Fruit fly (Drosophila melanogaster): ENCODE measurements around the gene Ten-a.

Gene Ten-a

DNA sequence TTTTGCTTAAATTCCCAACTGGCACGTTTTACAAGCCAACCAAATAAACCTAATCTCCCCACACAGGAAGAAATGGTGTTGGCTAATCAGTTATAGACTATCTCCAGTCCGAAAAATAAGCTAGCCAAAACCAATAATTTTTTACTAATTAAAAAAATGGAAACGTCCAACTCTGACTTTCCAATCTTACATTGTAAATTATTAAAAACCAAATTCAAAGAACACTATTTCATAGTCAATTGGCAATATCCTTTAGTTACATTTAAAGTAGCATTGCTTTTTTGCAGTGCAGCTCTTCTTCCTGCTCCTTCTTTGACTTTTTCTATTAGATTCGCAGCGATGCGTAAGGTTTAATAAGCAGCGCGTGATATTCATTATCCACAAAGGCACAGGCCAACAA is 215.4 kb downstream of the Ten-a start:
- TF ChIP-seq CG17801 (GFP tag; optimal IDR thresholded peaks at IDR 0.05; ENCODE audit: partially characterized antibody), result no peak

DNA sequence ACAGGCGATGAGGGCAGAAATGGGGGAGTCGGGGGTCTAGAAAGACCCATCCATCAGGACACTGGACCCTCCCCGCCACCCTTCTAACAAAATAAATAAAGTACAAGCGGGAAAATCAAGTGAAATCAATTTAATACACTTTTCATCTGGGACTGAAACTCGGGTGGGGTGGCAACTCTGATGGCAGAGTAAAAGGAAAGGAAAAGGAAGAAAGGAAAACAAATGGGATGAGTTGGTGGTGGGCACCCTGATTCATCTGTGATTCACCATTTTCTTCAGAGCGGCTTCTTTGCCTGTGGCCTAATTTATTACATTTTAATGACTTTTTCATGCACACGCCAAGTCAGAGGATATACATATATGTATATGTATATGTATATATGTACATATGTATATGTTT is 215.9 kb downstream of the Ten-a start:
- TF ChIP-seq CG17801 (GFP tag; optimal IDR thresholded peaks at IDR 0.05; ENCODE audit: partially characterized antibody), result no peak

DNA sequence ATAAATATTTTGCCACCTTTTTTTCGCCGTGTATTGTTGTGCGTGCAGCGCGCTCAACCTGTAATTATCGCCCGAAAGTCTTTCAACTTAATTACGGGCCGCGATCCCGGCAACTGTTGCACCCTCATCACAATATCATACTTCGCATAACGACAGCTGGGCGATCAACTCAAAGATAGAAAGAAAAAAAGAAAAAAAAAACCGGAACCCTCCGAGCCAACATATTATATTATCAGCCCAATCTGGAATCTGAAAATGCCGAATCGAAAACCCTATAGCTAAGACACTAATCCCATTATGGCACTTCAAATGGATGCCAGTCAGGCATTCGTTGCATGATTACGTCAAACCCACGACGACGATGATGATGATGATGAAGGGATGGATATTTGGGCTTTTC is 217.3 kb downstream of the Ten-a start:
- TF ChIP-seq CG17801 (GFP tag; optimal IDR thresholded peaks at IDR 0.05; ENCODE audit: partially characterized antibody), result no peak

DNA sequence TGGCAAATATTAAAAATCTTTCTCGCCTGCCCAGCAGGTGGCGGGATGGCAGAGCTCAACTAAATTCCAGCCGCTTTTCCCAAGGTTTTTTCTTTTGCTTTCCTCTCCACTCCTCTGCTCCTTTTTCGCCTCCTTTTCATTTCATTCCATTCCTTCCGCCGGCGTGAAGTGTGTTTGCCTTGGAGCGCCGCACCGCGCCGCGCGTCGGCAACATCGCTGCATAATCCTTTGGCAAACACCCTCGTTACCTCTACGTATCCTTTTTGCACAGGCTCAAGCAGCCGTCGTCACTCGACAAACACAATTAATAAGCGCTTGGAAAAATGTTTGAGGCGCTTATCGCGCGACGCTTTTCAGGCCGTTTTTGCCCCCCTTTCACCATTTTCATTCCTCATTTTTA is 222.5 kb downstream of the Ten-a start:
- TF ChIP-seq CG17801 (GFP tag; optimal IDR thresholded peaks at IDR 0.05; ENCODE audit: partially characterized antibody), result no peak

DNA sequence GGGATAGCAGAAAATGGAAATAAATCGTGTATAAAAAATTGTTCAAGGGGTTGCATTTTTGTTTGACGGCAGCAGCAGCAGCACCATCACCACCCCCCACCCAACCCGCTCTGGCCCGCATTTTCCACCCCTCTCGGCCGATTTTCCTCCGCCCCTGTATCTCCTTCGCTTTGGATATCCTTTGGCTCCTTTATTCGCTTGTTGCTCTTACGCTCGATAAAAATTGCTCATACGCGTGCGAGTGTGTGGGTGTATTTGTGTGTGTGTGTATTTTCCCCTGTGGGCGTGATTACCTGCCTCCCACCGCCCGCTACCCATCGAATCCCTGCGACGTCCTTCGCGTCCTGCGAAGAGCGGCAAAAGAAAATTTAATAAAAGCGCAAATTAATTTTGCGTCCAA is 224.7 kb downstream of the Ten-a start:
- no peak for TF ChIP-seq CG17801 (GFP tag; optimal IDR thresholded peaks at IDR 0.05; ENCODE audit: partially characterized antibody)

DNA sequence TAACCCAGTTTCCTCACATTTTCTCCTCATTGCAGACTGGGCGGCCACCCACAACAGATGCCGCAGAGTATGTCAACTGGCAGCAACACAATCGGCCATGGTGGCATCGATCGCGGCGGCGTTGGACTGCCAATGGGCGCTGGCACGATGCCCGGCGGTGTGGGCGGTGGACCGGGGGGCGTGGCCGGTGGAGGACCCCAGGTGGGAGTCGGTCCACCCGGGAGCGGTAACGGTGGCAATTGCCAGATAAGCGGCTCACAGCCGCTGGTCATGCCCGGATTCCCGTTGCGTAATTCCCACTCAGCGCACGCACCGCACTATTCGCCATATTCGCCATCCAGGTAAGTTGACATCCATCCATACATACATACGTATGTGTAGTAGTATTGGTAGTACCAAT is 230.4 kb downstream of the Ten-a start:
- TF ChIP-seq CG17801 (GFP tag; optimal IDR thresholded peaks at IDR 0.05; ENCODE audit: partially characterized antibody), result no peak

DNA sequence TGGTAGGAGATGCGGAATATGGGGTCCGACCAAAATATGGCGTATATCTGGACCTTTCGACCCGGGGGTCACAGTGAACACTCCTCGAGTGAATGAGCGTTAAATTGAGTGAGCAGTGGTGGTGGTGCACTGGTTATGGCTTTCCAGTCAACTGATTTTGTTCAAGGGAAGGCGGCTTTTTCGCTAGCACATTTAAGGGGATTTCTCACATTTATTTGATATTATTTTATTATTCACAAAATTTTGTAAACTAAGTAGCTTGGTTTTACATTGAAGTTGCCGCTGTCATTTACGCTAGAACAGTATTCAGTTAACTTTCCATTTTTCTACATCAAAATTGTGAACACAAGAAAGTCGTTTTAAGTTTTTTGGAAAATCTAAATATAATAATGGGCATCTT is 230.8 kb downstream of the Ten-a start, which contains the start of gene CG45603:
Gene CG45603, plus strand, starts transcription at position 301 of the 400 bp plus-strand sequence.
- TF ChIP-seq CG17801 (GFP tag; optimal IDR thresholded peaks at IDR 0.05; ENCODE audit: partially characterized antibody), result no peak

DNA sequence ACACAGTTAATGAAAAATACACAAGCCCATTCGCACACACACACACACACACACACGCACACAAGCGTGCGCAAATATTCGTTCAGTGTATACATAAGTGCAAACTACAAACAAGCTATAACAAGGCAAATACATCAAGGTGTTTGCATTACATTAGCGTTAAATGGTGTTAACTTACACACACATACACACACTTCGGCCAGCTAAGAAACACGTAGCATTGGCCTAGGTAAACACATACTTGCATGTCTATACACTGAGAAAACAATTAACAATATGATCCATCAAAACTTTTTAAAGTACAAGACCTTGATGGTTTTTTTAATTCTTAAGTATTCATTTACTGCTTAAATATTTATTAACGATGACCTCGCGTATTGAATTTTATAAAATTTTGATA is 233.2 kb downstream of the Ten-a start:
- TF ChIP-seq CG17801 (GFP tag; optimal IDR thresholded peaks at IDR 0.05; ENCODE audit: partially characterized antibody), result no peak

DNA sequence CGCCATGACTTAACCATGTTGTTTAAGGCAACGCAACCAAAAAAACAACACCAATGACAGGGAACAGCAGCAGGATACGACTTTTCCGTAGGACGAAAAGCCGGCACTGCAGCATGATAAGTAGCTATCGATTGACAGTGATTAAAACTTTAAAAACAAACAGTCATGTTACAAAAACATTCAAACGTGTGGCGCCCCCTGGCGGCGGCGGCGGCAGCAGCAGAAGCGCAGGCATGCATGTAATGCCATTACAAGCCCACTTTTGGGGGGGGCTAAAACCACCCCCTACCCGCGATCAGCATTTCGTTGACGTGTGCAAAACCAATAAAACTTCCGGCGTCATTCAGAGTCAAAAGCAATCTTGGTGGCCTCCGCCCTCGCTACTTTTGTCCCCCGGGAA is 249.0 kb downstream of the Ten-a start:
- no peak for TF ChIP-seq CG17801 (GFP tag; optimal IDR thresholded peaks at IDR 0.05; ENCODE audit: partially characterized antibody)

DNA sequence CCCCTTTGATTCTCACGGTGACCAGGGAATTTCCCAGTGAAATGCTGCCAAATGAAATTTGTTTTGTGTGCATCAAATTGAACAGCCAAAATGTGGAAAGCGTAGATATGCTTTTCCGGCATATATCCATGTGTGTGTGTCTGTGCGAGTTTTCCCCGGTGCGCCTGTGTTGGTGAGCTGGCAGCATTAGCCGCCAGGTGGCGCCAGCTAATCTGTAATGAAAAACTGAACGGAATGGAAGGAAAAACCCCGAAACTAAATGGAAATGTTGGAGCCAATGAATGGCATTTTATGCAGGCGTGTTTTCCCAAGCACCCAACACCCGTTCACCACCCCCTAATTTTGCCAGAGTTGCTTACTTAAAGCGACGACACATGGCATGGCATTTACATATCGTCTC is 263.1 kb downstream of the Ten-a start:
- no peak for TF ChIP-seq CG17801 (GFP tag; optimal IDR thresholded peaks at IDR 0.05; ENCODE audit: partially characterized antibody)

DNA sequence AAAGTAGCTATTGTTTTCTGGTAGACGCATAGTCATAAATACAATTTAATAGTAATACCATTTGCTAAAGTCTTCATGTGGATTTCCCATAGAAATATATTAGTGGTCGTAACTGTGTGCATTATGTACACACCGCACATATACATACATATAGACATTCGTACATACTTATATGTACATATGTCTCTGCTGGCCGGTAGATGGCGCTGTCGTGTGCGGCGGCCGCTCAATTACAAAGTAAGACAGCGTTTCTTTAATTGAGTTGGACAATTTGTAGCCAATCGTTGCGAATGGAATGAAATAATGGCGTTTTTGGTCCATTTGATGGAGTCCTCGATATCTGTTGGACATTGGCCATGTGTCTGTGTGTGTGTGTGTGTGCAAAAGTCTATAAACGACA is 309.9 kb downstream of the Ten-a start:
- no peak for TF ChIP-seq CG17801 (GFP tag; optimal IDR thresholded peaks at IDR 0.05; ENCODE audit: partially characterized antibody)

DNA sequence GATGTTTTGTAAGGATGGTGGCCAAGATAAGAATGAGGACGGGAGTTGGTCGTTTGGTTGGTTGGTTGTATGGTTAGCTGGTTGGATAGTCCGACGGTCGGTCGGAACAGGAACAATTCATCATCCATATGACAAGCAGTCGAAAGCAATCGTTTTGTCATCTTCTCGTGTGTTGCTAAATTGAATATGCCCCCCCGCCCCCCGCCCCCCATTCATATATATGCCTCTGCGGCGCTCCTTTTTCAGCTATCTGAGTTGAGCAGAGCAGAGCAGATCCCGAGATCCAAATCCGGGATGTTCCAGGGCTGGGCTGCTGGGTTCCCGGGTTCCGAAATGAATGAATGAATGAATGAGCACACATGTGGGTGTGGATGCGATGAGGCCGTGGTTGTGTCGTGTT is 312.6 kb downstream of the Ten-a start:
- TF ChIP-seq CG17801 (GFP tag; optimal IDR thresholded peaks at IDR 0.05; ENCODE audit: partially characterized antibody), result no peak

DNA sequence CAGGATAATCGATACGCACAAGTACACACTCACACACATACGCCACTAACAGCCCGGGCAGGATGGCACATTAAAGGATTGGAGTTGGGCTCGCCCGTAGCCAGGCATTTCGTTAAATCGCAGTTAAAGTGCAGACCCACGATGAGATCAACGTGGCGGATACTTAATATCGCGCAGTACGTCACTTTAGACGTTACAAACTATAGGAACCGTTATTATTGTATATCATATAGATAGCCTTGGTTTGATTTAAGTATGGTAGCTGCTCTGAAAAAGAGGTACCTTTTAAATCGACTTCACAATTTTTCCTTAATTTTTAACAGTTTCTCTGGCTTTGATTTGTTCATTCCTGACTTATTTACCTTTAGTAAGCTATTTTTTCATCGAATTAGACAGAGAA is 329.3 kb downstream of the Ten-a start, which contains the start of gene CG2577:
Gene CG2577, plus strand, starts transcription at position 301 of the 400 bp plus-strand sequence.
- no peak for TF ChIP-seq CG17801 (GFP tag; optimal IDR thresholded peaks at IDR 0.05; ENCODE audit: partially characterized antibody)

DNA sequence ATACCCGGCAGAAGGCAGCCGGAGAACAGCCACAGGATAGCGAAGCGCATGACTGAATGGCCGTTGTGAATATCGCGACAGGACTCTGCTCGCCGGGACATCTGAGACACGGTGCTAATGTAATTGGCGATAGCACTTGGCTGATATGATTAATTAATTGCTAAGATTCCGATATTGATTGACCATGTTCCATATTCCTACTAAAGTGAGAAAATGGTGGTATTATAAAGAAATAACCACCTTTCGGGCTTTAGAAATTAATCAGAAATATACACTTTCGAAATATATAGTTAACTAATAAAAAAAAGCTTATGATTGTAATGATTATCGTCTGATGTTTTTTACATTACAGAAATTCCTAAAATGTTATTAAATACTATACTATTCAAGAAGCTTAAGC is 334.2 kb downstream of the Ten-a start, which contains the start of gene Ir11a:
Gene Ir11a, minus strand, starts transcription at position 101 of the 400 bp plus-strand sequence.
- no peak for TF ChIP-seq CG17801 (GFP tag; optimal IDR thresholded peaks at IDR 0.05; ENCODE audit: partially characterized antibody)

Data from ovary, adult (tissue).